Worm (Caenorhabditis elegans): ENCODE results near the gene Y57G11C.1147.

DNA sequence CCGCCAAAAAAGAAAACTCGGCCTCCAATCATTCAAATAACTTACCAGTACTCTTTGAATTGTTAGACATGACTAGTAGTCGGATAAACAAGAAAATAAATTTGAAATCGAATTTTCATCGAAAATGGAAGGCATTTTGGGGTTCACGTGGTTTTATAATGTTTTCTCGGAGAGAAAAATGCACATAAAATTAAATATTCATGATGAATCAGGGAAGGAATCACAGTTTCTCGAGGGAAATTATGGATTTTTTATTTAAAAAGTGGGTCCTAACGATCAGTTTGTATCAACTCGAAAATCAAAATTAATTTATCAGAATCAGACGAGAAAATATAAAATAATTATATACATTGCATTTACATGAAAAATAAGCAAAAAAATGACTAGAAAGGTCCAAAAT is 32.0 kb downstream of the Y57G11C.1147 start, which contains the start of gene Y57G11C.5:
- TF ChIP-seq ceh-34 (tag; optimal IDR thresholded peaks at IDR 0.05) (no peak), sdc-2 (tag; optimal IDR thresholded peaks at IDR 0.05) (no peak), hlh-30 (tag; optimal IDR thresholded peaks at IDR 0.05; ENCODE audit: insufficient read depth) (no peak)
